Worm (Caenorhabditis elegans): ENCODE data around the gene tsen-2.
A peak's percentile ranks its signal among the peaks of the same experiment; 100 is the strongest.

Gene tsen-2

DNA sequence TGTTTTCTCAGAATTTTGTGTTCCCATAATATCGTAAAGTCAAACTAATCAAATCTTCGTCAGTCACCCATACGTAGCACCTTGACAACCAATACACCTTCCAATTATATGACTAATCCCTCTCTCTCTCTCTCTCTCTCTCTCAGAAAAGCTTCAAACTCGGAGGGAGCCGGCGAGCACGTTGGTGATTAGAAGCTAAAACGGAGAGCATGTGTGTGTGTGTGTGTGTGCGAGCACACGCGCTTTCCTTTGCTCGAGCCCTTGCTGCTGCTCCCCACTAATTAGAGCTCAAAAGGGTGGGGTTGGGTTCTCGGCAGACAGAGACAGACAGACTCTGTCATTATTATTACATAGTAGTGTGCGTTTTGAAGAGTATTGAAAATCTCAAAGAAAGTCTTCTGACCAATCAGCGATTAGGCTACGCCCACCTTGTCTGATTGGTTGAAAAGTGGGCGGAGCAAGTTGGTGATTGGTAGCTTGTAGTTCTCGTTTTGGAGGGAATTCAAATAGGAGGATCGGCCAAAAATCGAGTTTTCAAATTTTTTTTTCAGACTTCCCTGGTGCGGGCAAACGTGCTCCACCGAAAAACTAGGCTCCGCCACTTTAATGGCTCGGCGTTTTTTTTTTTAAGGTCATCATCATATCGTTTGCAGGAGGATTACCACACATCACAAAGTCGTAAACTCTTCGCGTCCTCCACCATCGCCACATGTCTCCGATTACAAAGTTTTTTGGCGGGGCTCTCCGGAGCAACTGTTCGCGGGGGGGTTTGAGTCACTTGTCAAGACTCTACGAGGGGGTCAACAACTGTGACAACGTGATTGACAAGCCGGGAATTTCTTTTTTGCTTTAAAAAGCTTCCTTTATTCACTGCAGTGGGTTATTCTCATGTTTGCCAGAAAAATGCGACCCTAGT is 37.2 kb upstream of the tsen-2 start:
- TF ChIP-seq nfyb-1 (GFP tag; IDR thresholded peaks at IDR 0.05) (peak; percentile 83), madf-10 (tag; optimal IDR thresholded peaks at IDR 0.05) (no peak)

DNA sequence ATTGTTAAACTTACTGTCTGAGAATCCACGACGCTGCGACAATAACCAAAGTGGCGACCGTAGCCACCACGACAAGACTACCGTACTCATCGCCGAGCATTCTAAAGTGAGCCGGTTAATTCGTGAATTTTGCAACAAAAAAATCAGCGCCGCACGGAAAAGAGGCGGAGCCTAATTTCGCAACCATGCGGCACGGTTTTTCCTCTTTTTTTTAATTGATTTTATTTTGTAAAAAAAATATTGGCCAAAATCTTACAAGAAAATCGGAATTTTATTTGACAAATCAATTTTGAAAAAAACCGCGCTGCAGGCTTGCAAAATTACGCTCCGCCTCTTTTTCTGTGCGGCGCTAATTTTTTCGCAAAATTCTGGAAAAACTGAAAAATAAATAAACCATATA is 35.5 kb upstream of the tsen-2 start, which contains the start of gene dolk-1:
dolk-1 (minus strand) TSS at position 101 of the 400 bp plus-strand sequence.
- TF ChIP-seq tlf-1 (GFP tag; optimal IDR thresholded peaks at IDR 0.05) (no peak), cebp-1 (GFP tag; IDR thresholded peaks at IDR 0.05) (no peak), cebp-1 (tag; optimal IDR thresholded peaks at IDR 0.05) (peak; percentile 31), snpc-4 (GFP tag; optimal IDR thresholded peaks at IDR 0.05) (no peak), snpc-4 (tag; optimal IDR thresholded peaks at IDR 0.05) (no peak)

- TF ChIP-seq ztf-26 (tag; optimal IDR thresholded peaks at IDR 0.05) (no peak), madf-3 (GFP tag; IDR thresholded peaks at IDR 0.05) (0 out of 2 replicates have a peak, but pooled peaks have one; percentile 58), hmg-20 (GFP tag; IDR thresholded peaks at IDR 0.05) (no peak)
Observed at ce11 chrIII:11931960-11932359, 33.9 kb upstream of the tsen-2 start.

- TF ChIP-seq ztf-6 (GFP tag; IDR thresholded peaks at IDR 0.05) = no peak
- TF ChIP-seq ztf-3 (GFP tag; optimal IDR thresholded peaks at IDR 0.05) = no peak
- TF ChIP-seq zfh-2 (GFP tag; conservative IDR thresholded peaks at IDR 0.05) = 0 out of 2 replicates have a peak, but pooled peaks have one; percentile 17
Observed at ce11 chrIII:11930899-11931298, 32.8 kb upstream of the tsen-2 start.

DNA sequence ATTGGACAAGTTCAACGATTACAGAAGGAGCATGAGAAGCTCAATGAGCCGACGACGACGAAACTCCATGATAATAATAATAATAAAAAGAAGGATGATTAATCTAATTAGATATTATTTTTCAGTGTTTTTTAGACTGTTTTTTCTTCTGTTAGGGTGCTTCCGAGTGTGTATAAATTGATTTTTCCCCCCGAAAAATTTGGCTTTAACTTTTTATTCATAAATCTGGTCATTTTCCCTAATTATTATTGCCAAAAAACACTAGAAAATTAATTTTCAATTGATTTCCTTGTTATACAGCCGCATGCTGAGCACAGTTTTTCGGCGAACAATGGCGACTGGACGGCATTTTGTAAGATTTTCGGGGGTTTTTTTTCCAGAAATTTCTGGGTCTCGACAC is 25.5 kb upstream of the tsen-2 start, which contains the start of gene nft-1:
nft-1 (plus strand) TSS at position 301 of the 400 bp plus-strand sequence.
- TF ChIP-seq C17E4.6 (GFP tag; IDR thresholded peaks at IDR 0.05) = no peak
- TF ChIP-seq rec-8 (tag; optimal IDR thresholded peaks at IDR 0.05) = no peak
- TF ChIP-seq nfya-2 (GFP tag; IDR thresholded peaks at IDR 0.05) = no peak
- no peak for TF ChIP-seq T07F8.4 (tag; optimal IDR thresholded peaks at IDR 0.05)

- peak; percentile 35 for TF ChIP-seq K12H6.12 (tag; optimal IDR thresholded peaks at IDR 0.05)
- no peak for TF ChIP-seq mes-4 (tag; optimal IDR thresholded peaks at IDR 0.05)
- TF ChIP-seq attf-3 (GFP tag; conservative IDR thresholded peaks at IDR 0.05) = no peak
- peak; percentile 71 for TF ChIP-seq atf-7 (tag; optimal IDR thresholded peaks at IDR 0.05)
- TF ChIP-seq ceh-40 (GFP tag; IDR thresholded peaks at IDR 0.05) = no peak
- TF ChIP-seq snpc-3.4 (tag; optimal IDR thresholded peaks at IDR 0.05) = peak; percentile 21
- no peak for TF ChIP-seq ztf-18 (tag; optimal IDR thresholded peaks at IDR 0.05)
- peak; percentile 50 for TF ChIP-seq madf-6 (GFP tag; IDR thresholded peaks at IDR 0.05)
- peak; percentile 57 for TF ChIP-seq lin-40 (tag; optimal IDR thresholded peaks at IDR 0.05)
- peak; percentile 24 to 79 for TF ChIP-seq let-607 (tag; optimal IDR thresholded peaks at IDR 0.05)
- TF ChIP-seq chd-7 (tag; optimal IDR thresholded peaks at IDR 0.05) = peak; percentile 84
- TF ChIP-seq egrh-3 (GFP tag; IDR thresholded peaks at IDR 0.05) = no peak
- no peak for TF ChIP-seq ceh-58 (GFP tag; IDR thresholded peaks at IDR 0.05)
- no peak for TF ChIP-seq akir-1 (GFP tag; optimal IDR thresholded peaks at IDR 0.05)
- no peak for TF ChIP-seq F55B11.4 (tag; optimal IDR thresholded peaks at IDR 0.05; ENCODE audit: borderline replicate concordance, insufficient read depth)
- no peak for TF ChIP-seq bed-1 (GFP tag; IDR thresholded peaks at IDR 0.05)
- no peak for TF ChIP-seq nfya-1 (tag; optimal IDR thresholded peaks at IDR 0.05; ENCODE audit: borderline replicate concordance, insufficient read depth)
- TF ChIP-seq nhr-27 (tag; optimal IDR thresholded peaks at IDR 0.05) = peak; percentile 6
- TF ChIP-seq hsf-1 (GFP tag; IDR thresholded peaks at IDR 0.05) = peak; percentile 74; the same call in 1 of the 2 replicates
- TF ChIP-seq efl-1 (GFP tag; optimal IDR thresholded peaks at IDR 0.05) = no peak
- peak; percentile 45 for TF ChIP-seq B0035.1 (tag; optimal IDR thresholded peaks at IDR 0.05)
Observed at ce11 chrIII:11921658-11922098, 23.6 kb upstream of the tsen-2 start, which contains the start of gene Y56A3A.22. Gene Y56A3A.22 (plus strand): TSS chrIII:11921692.

Measured in whole organism, young adult.